Worm (Caenorhabditis elegans) whole organism, L2 larva: ENCODE data around the gene klo-1.

Source experiments
- R02D3.7 ChIP-seq: fragments of 150-350 bp; optimal IDR thresholded peaks from 2 replicates; lab custom pipeline; 2014; ENCODE audit warnings: missing biosample characterization, missing genetic modification characterization
- ama-1 ChIP-seq: fragments of 150-350 bp; optimal IDR thresholded peaks from 2 replicates; lab custom pipeline; 2018; ENCODE audit warnings: inconsistent platforms
- blmp-1 ChIP-seq: sonication (generic microtip); optimal IDR thresholded peaks from 2 replicates; lab custom pipeline; 2017; ENCODE audit warnings: missing genetic modification characterization, mild to moderate bottlenecking, missing compliant biosample characterization, antibody characterized with exemption, moderate library complexity; ENCODE audit not compliant: insufficient read depth
- ceh-82 ChIP-seq: fragments of 150-350 bp; optimal IDR thresholded peaks from 2 replicates; lab custom pipeline; 2014; ENCODE audit warnings: missing biosample characterization, missing genetic modification characterization
- lin-13 ChIP-seq: fragments of 150-350 bp; optimal IDR thresholded peaks from 2 replicates; lab custom pipeline; 2014; ENCODE audit warnings: missing biosample characterization, missing genetic modification reagents, missing genetic modification characterization
- nhr-12 ChIP-seq: fragments of 150-350 bp; optimal IDR thresholded peaks from 2 replicates; lab custom pipeline; 2014; ENCODE audit warnings: missing biosample characterization, missing genetic modification characterization
- nhr-21 ChIP-seq: fragments of 150-350 bp; optimal IDR thresholded peaks from 2 replicates; lab custom pipeline; 2014; ENCODE audit warnings: missing biosample characterization, missing genetic modification characterization
- sem-4 ChIP-seq: fragments of 150-350 bp; optimal IDR thresholded peaks from 2 replicates; lab custom pipeline; 2014; ENCODE audit warnings: missing biosample characterization, missing genetic modification reagents, missing genetic modification characterization
- skn-1 ChIP-seq: sonication (generic microtip); optimal IDR thresholded peaks from 2 replicates; lab custom pipeline; 2017; ENCODE audit warnings: missing biosample characterization, missing genetic modification characterization
- zag-1 ChIP-seq: fragments of 150-350 bp; optimal IDR thresholded peaks from 2 replicates; lab custom pipeline; 2014; ENCODE audit warnings: missing biosample characterization, missing genetic modification characterization
- ztf-11 ChIP-seq: sonication (generic microtip); optimal IDR thresholded peaks from 2 replicates; lab custom pipeline; 2017; ENCODE audit warnings: missing biosample characterization, missing genetic modification characterization

DNA sequence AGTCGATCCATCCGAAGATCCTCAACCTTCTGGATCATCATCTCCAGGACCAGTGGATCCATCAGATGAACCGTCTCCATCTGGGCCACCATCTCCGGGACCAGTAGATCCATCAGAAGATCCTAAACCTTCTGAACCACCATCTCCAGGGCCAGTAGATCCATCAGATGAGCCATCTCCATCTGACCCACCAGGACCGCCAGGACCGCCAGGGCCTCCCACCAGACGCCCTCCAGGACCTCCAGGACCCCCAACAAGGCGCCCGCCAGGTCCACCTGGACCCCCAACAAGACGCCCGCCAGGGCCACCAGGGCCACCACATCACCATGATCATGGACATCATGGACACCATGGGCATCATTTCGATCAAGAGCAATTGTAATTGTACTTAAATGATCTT is 20.8 kb downstream of the klo-1 start:
- TF ChIP-seq zag-1 (tag; lab: Kevin White, UChicago) (no peak), ztf-11 (tag; lab: Kevin White, UChicago) (no peak), nhr-21 (tag; lab: Kevin White, UChicago) (no peak), nhr-12 (tag; lab: Kevin White, UChicago) (no peak), ceh-82 (tag; lab: Kevin White, UChicago) (no peak), skn-1 (tag; lab: Kevin White, UChicago) (no peak), ama-1 (lab: Kevin White, UChicago) (no peak), lin-13 (GFP tag; lab: Kevin White, UChicago) (no peak), blmp-1 (tag; lab: Kevin White, UChicago) (no peak), sem-4 (tag; lab: Kevin White, UChicago) (no peak), R02D3.7 (no peak)
